Worm (Caenorhabditis elegans) whole organism, L2 larva: ENCODE results near the gene cwn-1.
A peak's percentile ranks its signal among the peaks of the same experiment; 100 is the strongest.

Experiments
- R02D3.7 ChIP-seq: fragments of 150-350 bp; optimal IDR thresholded peaks from 2 replicates; lab custom pipeline; 2014; ENCODE audit warnings: missing biosample characterization, missing genetic modification characterization
- Y55F3AM.14 ChIP-seq: fragments of 200-800 bp; sonication (Bioruptor generic); optimal IDR thresholded peaks from 2 replicates; lab custom pipeline; 2018; ENCODE audit warnings: mild to moderate bottlenecking, missing genetic modification characterization, missing compliant biosample characterization
- ama-1 ChIP-seq: fragments of 150-350 bp; optimal IDR thresholded peaks from 2 replicates; lab custom pipeline; 2018; ENCODE audit warnings: inconsistent platforms
- egl-27 ChIP-seq: sonication (generic microtip); optimal IDR thresholded peaks from 3 replicates; lab custom pipeline; 2017; ENCODE audit warnings: missing biosample characterization, missing genetic modification reagents, missing genetic modification characterization
- mab-5 ChIP-seq: fragments of 150-350 bp; optimal IDR thresholded peaks from 2 replicates; lab custom pipeline; 2014; ENCODE audit warnings: missing biosample characterization, missing genetic modification characterization
- nhr-237 ChIP-seq: fragments of 150-350 bp; optimal IDR thresholded peaks from 2 replicates; lab custom pipeline; 2014; ENCODE audit warnings: missing biosample characterization, missing genetic modification characterization
- nhr-25 ChIP-seq: fragments of 150-350 bp; sonication (generic microtip); optimal IDR thresholded peaks from 3 replicates; lab custom pipeline; 2014; ENCODE audit warnings: missing biosample characterization, missing genetic modification characterization

- TF ChIP-seq ama-1 (lab: Kevin White, UChicago), result no peak
- TF ChIP-seq R02D3.7 (tag; lab: Kevin White, UChicago), result no peak
- TF ChIP-seq nhr-237 (tag; lab: Kevin White, UChicago), result no peak
- peak; percentile 10 for TF ChIP-seq egl-27
- TF ChIP-seq mab-5, result no peak
- TF ChIP-seq Y55F3AM.14 (GFP tag; lab: Kevin White, UChicago), result no peak
- no peak for TF ChIP-seq nhr-25 (tag; lab: Kevin White, UChicago)
Measured at ce11 chrII:162182-162581, 28.8 kb upstream of the cwn-1 start, which contains the start of gene etr-1.
